Worm (Caenorhabditis elegans): Measurements from ENCODE around the gene daf-37.

The daf-37 gene

ce11 chrII:6171228-6171627, 36.8 kb downstream of the daf-37 start, which contains the start of gene F40H3.3:
F40H3.3 (plus strand) TSS chrII:6171507.
- TF ChIP-seq F44E2.7 (GFP tag; IDR thresholded peaks at IDR 0.05) (no peak), vab-7 (GFP tag; IDR thresholded peaks at IDR 0.05) (no peak), nhr-6 (tag; optimal IDR thresholded peaks at IDR 0.05) (no peak), dpl-1 (GFP tag; optimal IDR thresholded peaks at IDR 0.05) (no peak), lin-29 (GFP tag; IDR thresholded peaks at IDR 0.05) (no peak), ces-1 (GFP tag; optimal IDR thresholded peaks at IDR 0.05) (no peak), hlh-30 (tag; optimal IDR thresholded peaks at IDR 0.05; ENCODE audit: insufficient read depth) (no peak), mxl-3 (GFP tag; optimal IDR thresholded peaks at IDR 0.05) (no peak), nhr-48 (tag; optimal IDR thresholded peaks at IDR 0.05) (no peak), hif-1 (tag; optimal IDR thresholded peaks at IDR 0.05) (no peak), snpc-1.2 (GFP tag; IDR thresholded peaks at IDR 0.05) (no peak), mep-1 (tag; optimal IDR thresholded peaks at IDR 0.05) (no peak), Y105C5A.15 (GFP tag; IDR thresholded peaks at IDR 0.05) (no peak), daf-19 (GFP tag; conservative IDR thresholded peaks at IDR 0.05) (no peak), zag-1 (tag; optimal IDR thresholded peaks at IDR 0.05) (no peak), lin-1 (GFP tag; IDR thresholded peaks at IDR 0.05) (no peak), gei-8 (GFP tag; optimal IDR thresholded peaks at IDR 0.05) (no peak), daf-16 (GFP tag; optimal IDR thresholded peaks at IDR 0.05) (no peak), daf-16 (tag; optimal IDR thresholded peaks at IDR 0.05) (no peak)

- TF ChIP-seq zip-2 (tag; optimal IDR thresholded peaks at IDR 0.05), result no peak
- TF ChIP-seq daf-16 (GFP tag; optimal IDR thresholded peaks at IDR 0.05), result peak in 1 of 2 experiments; percentile 71
- TF ChIP-seq daf-16 (tag; optimal IDR thresholded peaks at IDR 0.05), result no peak
- no peak for TF ChIP-seq daf-19 (GFP tag; conservative IDR thresholded peaks at IDR 0.05)
- TF ChIP-seq Y48G9A.11 (GFP tag; IDR thresholded peaks at IDR 0.05), result no peak
- no peak for TF ChIP-seq ZK546.5 (tag; optimal IDR thresholded peaks at IDR 0.05)
- no peak for TF ChIP-seq nhr-25 (tag; optimal IDR thresholded peaks at IDR 0.05; ENCODE audit: borderline replicate concordance, insufficient read depth)
- no peak for TF ChIP-seq R02D3.7 (tag; optimal IDR thresholded peaks at IDR 0.05)
- no peak for TF ChIP-seq lin-1 (GFP tag; IDR thresholded peaks at IDR 0.05)
Observed at ce11 chrII:6170236-6170635, 37.8 kb downstream of the daf-37 start.

- no peak for TF ChIP-seq nhr-102 (tag; optimal IDR thresholded peaks at IDR 0.05)
- TF ChIP-seq zip-2 (tag; optimal IDR thresholded peaks at IDR 0.05), result no peak
- TF ChIP-seq pqm-1 (tag; optimal IDR thresholded peaks at IDR 0.05), result no peak
- TF ChIP-seq T26A8.4 (GFP tag; IDR thresholded peaks at IDR 0.05), result no peak
Observed at ce11 chrII:6169156-6169555, 38.9 kb downstream of the daf-37 start, which contains the start of gene hst-3.1. hst-3.1 (minus strand) TSS chrII:6169256.

ce11 chrII:6168714-6169113, 39.3 kb downstream of the daf-37 start:
- TF ChIP-seq saeg-2 (GFP tag; IDR thresholded peaks at IDR 0.05), result no peak
- TF ChIP-seq dmd-6 (GFP tag; IDR thresholded peaks at IDR 0.05), result no peak
- TF ChIP-seq madf-9 (GFP tag; conservative IDR thresholded peaks at IDR 0.05), result no peak
- no peak for TF ChIP-seq aly-2 (tag; optimal IDR thresholded peaks at IDR 0.05)

- no peak for TF ChIP-seq cey-2 (tag; optimal IDR thresholded peaks at IDR 0.05; ENCODE audit: borderline replicate concordance, insufficient read depth)
- no peak for TF ChIP-seq R02D3.7 (tag; optimal IDR thresholded peaks at IDR 0.05)
- TF ChIP-seq fkh-10 (GFP tag; optimal IDR thresholded peaks at IDR 0.05), result peak; percentile 15
- TF ChIP-seq hif-1 (tag; optimal IDR thresholded peaks at IDR 0.05), result no peak
- peak; percentile 20 for TF ChIP-seq ces-1 (GFP tag; optimal IDR thresholded peaks at IDR 0.05)
- TF ChIP-seq php-3 (GFP tag; IDR thresholded peaks at IDR 0.05), result no peak
- no peak for TF ChIP-seq spr-3 (GFP tag; optimal IDR thresholded peaks at IDR 0.05)
- no peak for TF ChIP-seq F44E2.7 (GFP tag; IDR thresholded peaks at IDR 0.05)
- TF ChIP-seq lim-7 (GFP tag; IDR thresholded peaks at IDR 0.05), result no peak
- no peak for TF ChIP-seq daf-16 (GFP tag; optimal IDR thresholded peaks at IDR 0.05)
- TF ChIP-seq daf-16 (tag; optimal IDR thresholded peaks at IDR 0.05), result no peak
- no peak for TF ChIP-seq daf-19 (GFP tag; conservative IDR thresholded peaks at IDR 0.05)
- TF ChIP-seq dmd-9 (GFP tag; IDR thresholded peaks at IDR 0.05), result no peak
- TF ChIP-seq snpc-4 (tag; optimal IDR thresholded peaks at IDR 0.05), result no peak
Observed at ce11 chrII:6165152-6165551, 42.9 kb downstream of the daf-37 start.
